Fruit fly (Drosophila melanogaster) whole organism, prepupa: ENCODE results near the gene CG10514.

ENCODE experiments used
- CG6792 ChIP-seq: fragments of 200-800 bp; sonication (Bioruptor generic); optimal IDR thresholded peaks from 3 replicates; lab custom pipeline; 2016; ENCODE audit warnings: missing biosample characterization, missing genetic modification characterization
- CG9139 ChIP-seq: fragments of 200-800 bp; sonication (Bioruptor generic); optimal IDR thresholded peaks from 3 replicates; lab custom pipeline; 2017; ENCODE audit warnings: missing biosample characterization, mild to moderate bottlenecking, missing genetic modification characterization
- Eip78C ChIP-seq: fragments of 200-800 bp; sonication (Bioruptor generic); peaks from one replicate; lab custom pipeline; 2016; ENCODE audit warnings: missing biosample characterization, missing genetic modification characterization
- Hr4 ChIP-seq: fragments of 200-800 bp; sonication (Bioruptor generic); optimal IDR thresholded peaks from 3 replicates; lab custom pipeline; 2016; ENCODE audit warnings: missing biosample characterization, missing genetic modification characterization
- acj6 ChIP-seq: fragments of 200-800 bp; sonication (Bioruptor generic); optimal IDR thresholded peaks from 3 replicates; lab custom pipeline; 2016; ENCODE audit warnings: missing biosample characterization, missing genetic modification characterization
- salr ChIP-seq, 2 experiments: fragments of 200-800 bp; sonication (Bioruptor generic); optimal IDR thresholded peaks; 3 replicates each; lab custom pipeline; 2016 to 2018; ENCODE audit warnings: missing biosample characterization in 2 of 2, missing genetic modification characterization in 2 of 2, mild to moderate bottlenecking in 1 of 2
- svp ChIP-seq: fragments of 200-800 bp; sonication (Bioruptor generic); peaks from one replicate; lab custom pipeline; 2016; ENCODE audit warnings: missing biosample characterization, missing genetic modification characterization
- topi ChIP-seq: fragments of 200-800 bp; sonication (Bioruptor generic); optimal IDR thresholded peaks from 3 replicates; lab custom pipeline; 2016; ENCODE audit warnings: missing biosample characterization, missing genetic modification characterization

DNA sequence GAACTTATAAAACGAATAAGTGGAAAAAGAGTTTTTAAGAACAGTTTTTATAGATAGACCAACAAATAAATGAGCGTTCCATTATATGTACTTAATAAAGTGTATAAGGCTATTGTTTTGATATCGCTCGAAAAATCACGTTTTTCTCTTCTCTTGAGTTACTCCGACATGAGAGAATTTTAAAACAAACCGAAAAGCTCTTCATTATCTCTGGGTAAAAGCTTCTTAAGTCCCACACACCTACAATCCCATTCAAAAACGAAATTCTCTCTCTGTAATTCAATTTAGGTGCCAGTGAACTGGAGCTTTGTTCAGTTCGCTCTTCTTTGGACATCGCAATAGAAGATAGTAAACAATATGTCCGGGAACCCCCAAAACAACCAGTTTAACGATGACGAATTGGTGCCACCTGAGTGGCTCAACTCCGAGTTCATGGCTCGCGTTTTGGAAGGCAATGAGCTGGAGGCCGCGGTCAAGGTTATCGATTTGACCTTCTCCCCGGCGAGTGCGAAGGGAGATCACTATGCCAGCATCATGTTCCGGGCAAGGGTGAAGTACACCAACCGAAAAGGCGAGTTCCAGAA, 24.3 kb upstream of the CG10514 start, which contains the start of gene CG31436:
- TF ChIP-seq Hr4 (GFP tag; lab: Kevin White, UChicago): no peak
- TF ChIP-seq salr (GFP tag; optimal IDR thresholded peaks at IDR 0.05; lab: Kevin White, UChicago): no peak
- no peak for TF ChIP-seq Eip78C (GFP tag; lab: Kevin White, UChicago)
- TF ChIP-seq CG9139 (GFP tag; lab: Kevin White, UChicago): no peak
- no peak for TF ChIP-seq CG6792 (GFP tag; lab: Kevin White, UChicago)
- peak; percentile 97 for TF ChIP-seq svp (GFP tag; lab: Kevin White, UChicago)
- TF ChIP-seq topi (GFP tag; lab: Kevin White, UChicago): no peak
- TF ChIP-seq acj6: no peak
